Fruit fly (Drosophila melanogaster) whole organism, embryonic: ENCODE measurements around the gene GstO3.

Experiments
- BtbVII ChIP-seq: fragments of 200-800 bp; sonication (Bioruptor generic); optimal IDR thresholded peaks from 3 replicates; lab custom pipeline; 2017; ENCODE audit warnings: missing biosample characterization, mild to moderate bottlenecking, missing genetic modification characterization
- CG10209 ChIP-seq: fragments of 200-800 bp; sonication (Bioruptor generic); optimal IDR thresholded peaks from 3 replicates; lab custom pipeline; 2017; ENCODE audit warnings: missing biosample characterization, mild to moderate bottlenecking, missing genetic modification characterization, missing genetic modification reagents
- CG10267 ChIP-seq: fragments of 200-800 bp; sonication (Bioruptor generic); optimal IDR thresholded peaks from 2 replicates; lab custom pipeline; 2018; ENCODE audit warnings: missing biosample characterization, mild to moderate bottlenecking, missing genetic modification characterization, moderate library complexity
- CG10321 ChIP-seq: fragments of 200-800 bp; sonication (Bioruptor generic); IDR thresholded peaks from 2 replicates; pipeline ENCODE4 v1.3.6; 2022; ENCODE audit warnings: missing biosample characterization, missing genetic modification characterization
- CG12391 ChIP-seq: fragments of 200-800 bp; sonication (Bioruptor generic); optimal IDR thresholded peaks from 3 replicates; lab custom pipeline; 2018; ENCODE audit warnings: missing biosample characterization, mild to moderate bottlenecking, missing genetic modification characterization, moderate library complexity
- CG13123 ChIP-seq: fragments of 200-800 bp; sonication (Bioruptor generic); optimal IDR thresholded peaks from 2 replicates; lab custom pipeline; 2016; ENCODE audit warnings: missing biosample characterization, missing genetic modification characterization
- CG15479 ChIP-seq: fragments of 200-800 bp; sonication (Bioruptor generic); optimal IDR thresholded peaks from 3 replicates; lab custom pipeline; 2019; ENCODE audit warnings: missing biosample characterization, mild to moderate bottlenecking, missing genetic modification characterization, moderate library complexity
- CG17328 ChIP-seq: fragments of 200-800 bp; sonication (Bioruptor generic); IDR thresholded peaks from 2 replicates; pipeline ENCODE4 v1.3.6; 2022; ENCODE audit warnings: missing biosample characterization, missing genetic modification characterization
- CG18476 ChIP-seq: fragments of 200-800 bp; sonication (Bioruptor generic); optimal IDR thresholded peaks from 2 replicates; lab custom pipeline; 2016; ENCODE audit warnings: missing biosample characterization, mild to moderate bottlenecking, missing genetic modification characterization
- CG18599 ChIP-seq: fragments of 200-800 bp; sonication (Bioruptor generic); optimal IDR thresholded peaks from 3 replicates; lab custom pipeline; 2017; ENCODE audit warnings: missing biosample characterization, missing genetic modification characterization, mild to moderate bottlenecking, moderate library complexity, missing genetic modification reagents
- CG2712 ChIP-seq: fragments of 200-800 bp; optimal IDR thresholded peaks from 3 replicates; lab custom pipeline; 2019; ENCODE audit warnings: missing biosample characterization, mild to moderate bottlenecking, missing genetic modification characterization, moderate library complexity
- CG30020 ChIP-seq: fragments of 200-800 bp; optimal IDR thresholded peaks from 2 replicates; lab custom pipeline; 2019; ENCODE audit warnings: missing biosample characterization, mild to moderate bottlenecking, missing genetic modification characterization, moderate library complexity
- CG31224 ChIP-seq: fragments of 200-800 bp; sonication (Bioruptor generic); IDR thresholded peaks from 2 replicates; pipeline ENCODE4 v1.3.6; 2022; ENCODE audit warnings: missing biosample characterization, missing genetic modification characterization
- CG3281 ChIP-seq: fragments of 200-800 bp; sonication (Bioruptor generic); optimal IDR thresholded peaks from 3 replicates; lab custom pipeline; 2017; ENCODE audit warnings: missing biosample characterization, mild to moderate bottlenecking, missing genetic modification characterization
- CG34376 ChIP-seq: fragments of 200-800 bp; sonication (Bioruptor generic); optimal IDR thresholded peaks from 2 replicates; lab custom pipeline; 2018; ENCODE audit warnings: missing biosample characterization, mild to moderate bottlenecking, missing genetic modification characterization
- CG4404 ChIP-seq: fragments of 200-800 bp; sonication (Bioruptor generic); IDR thresholded peaks from 2 replicates; pipeline ENCODE4 v1.3.6; 2022; ENCODE audit warnings: missing biosample characterization, missing genetic modification characterization
- CG7745 ChIP-seq: fragments of 200-800 bp; sonication (Bioruptor generic); optimal IDR thresholded peaks from 2 replicates; lab custom pipeline; 2018; ENCODE audit warnings: missing biosample characterization, mild to moderate bottlenecking, missing genetic modification characterization, moderate library complexity
- CG7786 ChIP-seq: fragments of 200-800 bp; sonication (Bioruptor generic); optimal IDR thresholded peaks from 2 replicates; lab custom pipeline; 2016; ENCODE audit warnings: missing biosample characterization, missing genetic modification characterization
- CG8290 ChIP-seq, 3 experiments: fragments of 200-800 bp; sonication (Bioruptor generic); optimal IDR thresholded peaks; 2 replicates each; lab custom pipeline; 2016 to 2019; ENCODE audit warnings: missing biosample characterization in 3 of 3, missing genetic modification characterization in 3 of 3, mild to moderate bottlenecking in 2 of 3, moderate library complexity in 1 of 3
- CG8765 ChIP-seq: fragments of 200-800 bp; sonication (Bioruptor generic); IDR thresholded peaks from 2 replicates; pipeline ENCODE4 v1.3.6; 2022; ENCODE audit warnings: missing biosample characterization, missing genetic modification characterization
- CkIIα-i1 ChIP-seq: fragments of 200-800 bp; sonication (Bioruptor generic); IDR thresholded peaks from 2 replicates; pipeline ENCODE4 v1.3.6; 2022; ENCODE audit warnings: missing biosample characterization, missing genetic modification characterization
- CoRest ChIP-seq: fragments of 200-800 bp; sonication (Bioruptor generic); optimal IDR thresholded peaks from 3 replicates; lab custom pipeline; 2018; ENCODE audit warnings: missing biosample characterization, mild to moderate bottlenecking, missing genetic modification characterization, moderate library complexity
- D19A ChIP-seq: fragments of 200-800 bp; optimal IDR thresholded peaks from 3 replicates; lab custom pipeline; 2019; ENCODE audit warnings: missing biosample characterization, mild to moderate bottlenecking, missing genetic modification characterization, moderate library complexity
- Fer1 ChIP-seq: fragments of 200-800 bp; sonication (Bioruptor generic); optimal IDR thresholded peaks from 2 replicates; lab custom pipeline; 2017; ENCODE audit warnings: missing biosample characterization, mild to moderate bottlenecking, missing genetic modification characterization
- Lpt ChIP-seq: fragments of >200 bp; optimal IDR thresholded peaks from 2 replicates; lab custom pipeline; 2018; ENCODE audit warnings: missing biosample characterization, missing genetic modification characterization
- Med ChIP-seq: fragments of 200-800 bp; sonication (Bioruptor generic); peaks from one replicate; lab custom pipeline; 2016; ENCODE audit warnings: missing biosample characterization, missing genetic modification characterization, mild to moderate bottlenecking, inconsistent platforms, moderate library complexity
- Nf-YC ChIP-seq: fragments of 200-800 bp; optimal IDR thresholded peaks from 3 replicates; lab custom pipeline; 2019; ENCODE audit warnings: missing biosample characterization, mild to moderate bottlenecking, missing genetic modification characterization, moderate library complexity
- Opbp ChIP-seq: fragments of 200-800 bp; sonication (Bioruptor generic); IDR thresholded peaks from 3 replicates; pipeline ENCODE4 v1.3.6; 2022; ENCODE audit warnings: missing biosample characterization, missing genetic modification characterization; ENCODE audit not compliant: partially characterized antibody
- Sin3A ChIP-seq: fragments of >200 bp; optimal IDR thresholded peaks from 2 replicates; lab custom pipeline; 2018
- Sox100B ChIP-seq: fragments of 200-800 bp; sonication (Bioruptor generic); optimal IDR thresholded peaks from 3 replicates; lab custom pipeline; 2018; ENCODE audit warnings: missing biosample characterization, mild to moderate bottlenecking, missing genetic modification characterization
- YL-1 ChIP-seq: fragments of 200-800 bp; sonication (Bioruptor generic); optimal IDR thresholded peaks from 3 replicates; lab custom pipeline; 2017; ENCODE audit warnings: missing biosample characterization, mild to moderate bottlenecking, missing genetic modification characterization
- ac ChIP-seq: fragments of 200-800 bp; sonication (Bioruptor generic); optimal IDR thresholded peaks from 3 replicates; lab custom pipeline; 2017; ENCODE audit warnings: missing biosample characterization, mild to moderate bottlenecking, missing genetic modification characterization
- ato ChIP-seq: fragments of 200-800 bp; sonication (Bioruptor generic); IDR thresholded peaks from 2 replicates; pipeline ENCODE4 v1.3.6; 2022; ENCODE audit warnings: missing biosample characterization, missing genetic modification characterization; ENCODE audit not compliant: partially characterized antibody
- chinmo ChIP-seq: fragments of 200-800 bp; sonication (Bioruptor generic); IDR thresholded peaks from 4 replicates; pipeline ENCODE4 v1.3.6; 2022; ENCODE audit warnings: missing biosample characterization, missing genetic modification characterization; ENCODE audit not compliant: partially characterized antibody
- gro ChIP-seq: fragments of 200-800 bp; sonication (Bioruptor generic); optimal IDR thresholded peaks from 2 replicates; lab custom pipeline; 2016; ENCODE audit warnings: missing biosample characterization, missing genetic modification characterization
- her ChIP-seq: fragments of 200-800 bp; sonication (Bioruptor generic); optimal IDR thresholded peaks from 2 replicates; lab custom pipeline; 2016; ENCODE audit warnings: missing biosample characterization, missing genetic modification characterization
- ind ChIP-seq: fragments of 200-800 bp; sonication (Bioruptor generic); optimal IDR thresholded peaks from 3 replicates; lab custom pipeline; 2016; ENCODE audit warnings: missing biosample characterization, missing genetic modification characterization
- maf-S ChIP-seq: fragments of 200-800 bp; sonication (Bioruptor generic); optimal IDR thresholded peaks from 2 replicates; lab custom pipeline; 2016; ENCODE audit warnings: missing biosample characterization, missing genetic modification characterization
- mam ChIP-seq: fragments of 200-800 bp; sonication (Bioruptor generic); optimal IDR thresholded peaks from 3 replicates; lab custom pipeline; 2016; ENCODE audit warnings: missing biosample characterization, missing genetic modification characterization
- nerfin-2 ChIP-seq: fragments of 200-800 bp; sonication (Bioruptor generic); IDR thresholded peaks from 2 replicates; pipeline ENCODE4 v1.3.6; 2022; ENCODE audit warnings: missing biosample characterization, missing genetic modification characterization; ENCODE audit not compliant: partially characterized antibody
- phol ChIP-seq: fragments of 200-800 bp; sonication (Bioruptor generic); optimal IDR thresholded peaks from 3 replicates; lab custom pipeline; 2018; ENCODE audit warnings: missing biosample characterization, mild to moderate bottlenecking, missing genetic modification characterization, moderate library complexity
- row ChIP-seq: fragments of 200-800 bp; sonication (Bioruptor generic); IDR thresholded peaks from 3 replicates; pipeline ENCODE4 v1.3.6; 2022; ENCODE audit warnings: missing biosample characterization, missing genetic modification characterization
- seq ChIP-seq: fragments of 200-800 bp; sonication (Bioruptor generic); IDR thresholded peaks from 2 replicates; pipeline ENCODE4 v1.3.6; 2022; ENCODE audit warnings: missing biosample characterization, missing genetic modification characterization
- sna ChIP-seq: fragments of 200-800 bp; sonication (Bioruptor generic); IDR thresholded peaks from 2 replicates; pipeline ENCODE4 v1.3.6; 2022; ENCODE audit warnings: missing biosample characterization, missing genetic modification characterization; ENCODE audit not compliant: partially characterized antibody
- stwl ChIP-seq: fragments of 200-800 bp; sonication (Bioruptor generic); optimal IDR thresholded peaks from 3 replicates; lab custom pipeline; 2018; ENCODE audit warnings: missing biosample characterization, mild to moderate bottlenecking, missing genetic modification characterization, moderate library complexity
- twi ChIP-seq: fragments of 200-800 bp; optimal IDR thresholded peaks from 2 replicates; lab custom pipeline; 2019; ENCODE audit warnings: missing biosample characterization, mild to moderate bottlenecking, missing genetic modification characterization, moderate library complexity
- vnd ChIP-seq: fragments of 200-800 bp; sonication (Bioruptor generic); IDR thresholded peaks from 3 replicates; pipeline ENCODE4 v1.3.6; 2022; ENCODE audit warnings: missing biosample characterization, missing genetic modification characterization; ENCODE audit not compliant: partially characterized antibody

Gene GstO3

DNA sequence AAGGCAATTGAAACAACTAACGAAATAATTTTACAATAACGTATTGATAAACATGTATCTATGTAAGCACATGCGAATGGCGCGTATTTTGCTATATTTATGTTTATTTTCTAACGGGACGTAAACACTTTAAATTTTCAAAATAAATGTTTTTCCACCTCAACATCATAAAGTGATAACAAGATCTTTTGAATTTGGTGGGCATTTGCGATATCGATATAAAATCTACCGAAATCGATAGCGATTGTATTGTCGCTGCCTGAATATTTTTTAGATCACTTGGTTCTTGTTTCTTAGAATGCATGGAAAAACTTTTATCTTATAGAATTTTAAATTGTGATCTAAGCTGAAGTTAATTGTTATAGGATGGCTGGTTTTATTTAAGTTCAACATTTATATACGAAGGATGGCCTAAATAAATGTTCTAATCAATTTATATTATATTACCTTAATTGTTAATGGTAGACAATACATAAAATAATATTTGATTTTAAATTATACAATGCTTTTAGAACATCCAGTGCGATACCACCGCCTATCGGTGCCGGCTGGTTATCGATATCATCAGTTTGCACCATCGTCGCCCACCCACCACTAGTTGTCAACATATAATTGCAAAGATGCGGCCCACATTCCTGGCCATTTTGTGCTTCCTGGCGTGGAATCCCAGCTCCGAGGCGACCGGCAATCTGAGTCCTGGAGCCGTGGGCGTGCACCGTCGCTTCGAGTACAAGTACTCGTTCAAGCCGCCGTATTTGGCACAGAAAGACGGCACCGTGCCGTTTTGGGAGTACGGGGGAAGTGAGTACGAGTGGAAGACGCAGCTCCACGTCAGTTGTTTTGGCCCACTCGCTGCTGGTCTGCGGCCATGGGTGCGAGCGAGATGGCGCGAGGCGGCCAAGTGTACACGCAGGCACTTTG is 16.0 kb downstream of the GstO3 start, which contains the start of gene ergic53 (continued):
- TF ChIP-seq nerfin-2 (GFP tag; lab: Robert Waterston, UW) = peak; percentile 77
- no peak for TF ChIP-seq ac (GFP tag; lab: Kevin White, UChicago)
- TF ChIP-seq CG8765 = no peak
- TF ChIP-seq CG10321 (GFP tag; lab: Robert Waterston, UW) = peak; percentile 28; the same call in 1 of the 2 replicates
- TF ChIP-seq phol (tag; lab: Kevin White, UChicago) = peak; percentile 51
- TF ChIP-seq ind = no peak
- TF ChIP-seq CG7786 (GFP tag; lab: Kevin White, UChicago) = no peak
- TF ChIP-seq vnd (GFP tag; lab: Robert Waterston, UW) = peak; percentile 79
- no peak for TF ChIP-seq CG4404 (GFP tag; lab: Robert Waterston, UW)
- peak; percentile 74 for TF ChIP-seq ato (GFP tag; lab: Robert Waterston, UW)
- no peak for TF ChIP-seq D19A (tag; lab: Kevin White, UChicago)
- peak; percentile 72 for TF ChIP-seq Opbp (GFP tag; lab: Robert Waterston, UW)
- peak; percentile 44 for TF ChIP-seq CG10267 (tag; lab: Kevin White, UChicago)
- peak; percentile 72 for TF ChIP-seq YL-1
- TF ChIP-seq Fer1 (GFP tag; lab: Kevin White, UChicago) = peak; percentile 56
- no peak for TF ChIP-seq CG7745
- no peak for TF ChIP-seq CG17328
- TF ChIP-seq row (GFP tag; lab: Robert Waterston, UW) = 0 out of 3 replicates have a peak, but pooled peaks have one; percentile 25
- TF ChIP-seq Nf-YC (tag; lab: Kevin White, UChicago) = peak; percentile 52
- TF ChIP-seq gro (GFP tag; lab: Kevin White, UChicago) = no peak
- TF ChIP-seq CG12391 (tag; lab: Kevin White, UChicago) = peak; percentile 64
- TF ChIP-seq her = peak; percentile 3
- TF ChIP-seq Lpt (GFP tag; lab: Kevin White, UChicago) = no peak
- TF ChIP-seq CG31224 = no peak
- no peak for TF ChIP-seq CG18476 (GFP tag; lab: Kevin White, UChicago)
- no peak for TF ChIP-seq CkIIα-i1 (GFP tag; lab: Robert Waterston, UW)
- peak; percentile 57 for TF ChIP-seq stwl (tag; lab: Kevin White, UChicago)
- peak; percentile 15 for TF ChIP-seq CG34376 (GFP tag; lab: Kevin White, UChicago)
- TF ChIP-seq chinmo (GFP tag; lab: Robert Waterston, UW) = peak; percentile 87; the same call in 3 of the 4 replicates
- no peak for TF ChIP-seq Sox100B
- TF ChIP-seq CG10209 (GFP tag; lab: Kevin White, UChicago) = no peak
- no peak for TF ChIP-seq twi (tag; lab: Kevin White, UChicago)
- TF ChIP-seq CG13123 = no peak
- peak; percentile 71 for TF ChIP-seq sna (GFP tag; lab: Robert Waterston, UW)
- peak; percentile 26 for TF ChIP-seq CoRest (tag; lab: Kevin White, UChicago)
- TF ChIP-seq CG30020 (tag; lab: Kevin White, UChicago) = peak; percentile 18
- peak; percentile 11 for TF ChIP-seq CG15479 (GFP tag; lab: Kevin White, UChicago)
- TF ChIP-seq Sin3A (lab: Kevin White, UChicago) = peak; percentile 37
- peak; percentile 19 for TF ChIP-seq CG3281 (GFP tag; lab: Kevin White, UChicago)
- peak; percentile 71 for TF ChIP-seq Med (GFP tag; lab: Kevin White, UChicago)
- TF ChIP-seq BtbVII (GFP tag; lab: Kevin White, UChicago) = no peak
- no peak for TF ChIP-seq maf-S (GFP tag; lab: Kevin White, UChicago)
- TF ChIP-seq mam (GFP tag; lab: Kevin White, UChicago) = no peak
- peak; percentile 44 for TF ChIP-seq CG2712
- no peak; the same call in 1 of the 2 replicates for TF ChIP-seq seq (GFP tag; lab: Robert Waterston, UW)
- TF ChIP-seq CG8290 (GFP tag; optimal IDR thresholded peaks at IDR 0.05; lab: Kevin White, UChicago) = no peak
- no peak for TF ChIP-seq CG8290 (tag; optimal IDR thresholded peaks at IDR 0.05; lab: Kevin White, UChicago)
- TF ChIP-seq CG18599 (GFP tag; lab: Kevin White, UChicago) = no peak
